Fruit fly (Drosophila melanogaster): ENCODE results near the gene CAH7.
A peak's percentile ranks its signal among the peaks of the same experiment; 100 is the strongest.

dm6 chr3R:10109938-10110337 lies 2.1 kb upstream of the CAH7 start, which contains the start of gene Fmr1:
- TF ChIP-seq CG1620 (GFP tag; optimal IDR thresholded peaks at IDR 0.05): peak; percentile 67
- peak; percentile 64 for TF ChIP-seq Mnt (GFP tag; optimal IDR thresholded peaks at IDR 0.05)
- peak; percentile 43 for TF ChIP-seq CG7101 (tag; optimal IDR thresholded peaks at IDR 0.05)
- TF ChIP-seq cic (GFP tag; optimal IDR thresholded peaks at IDR 0.05): no peak
- no peak for TF ChIP-seq toe (GFP tag; optimal IDR thresholded peaks at IDR 0.05)
- peak; percentile 47 for TF ChIP-seq CG12768 (GFP tag; optimal IDR thresholded peaks at IDR 0.05)
- TF ChIP-seq CG14711 (tag; optimal IDR thresholded peaks at IDR 0.05): peak; percentile 64
- TF ChIP-seq Crg-1 (GFP tag; optimal IDR thresholded peaks at IDR 0.05): no peak
- no peak for TF ChIP-seq CG33017 (tag; optimal IDR thresholded peaks at IDR 0.05)
- TF ChIP-seq bab1 (GFP tag; optimal IDR thresholded peaks at IDR 0.05): peak; percentile 52
- no peak for TF ChIP-seq cnc (optimal IDR thresholded peaks at IDR 0.05)
- TF ChIP-seq CG5204 (GFP tag; optimal IDR thresholded peaks at IDR 0.05): no peak
- peak; percentile 27 for TF ChIP-seq Clk (GFP tag; optimal IDR thresholded peaks at IDR 0.05)
- TF ChIP-seq Hr96 (GFP tag; optimal IDR thresholded peaks at IDR 0.05): peak; percentile 70
